Worm (Caenorhabditis elegans) whole organism, early embryonic: ENCODE measurements around the gene Y26G10.4.

Experiments
- B0310.2 ChIP-seq: sonication (generic microtip); optimal IDR thresholded peaks from 2 replicates; lab custom pipeline; 2016; ENCODE audit warnings: mild to moderate bottlenecking, missing genetic modification characterization, missing compliant biosample characterization
- F13C5.2 ChIP-seq: sonication (generic microtip); optimal IDR thresholded peaks from 2 replicates; lab custom pipeline; 2017; ENCODE audit warnings: mild to moderate bottlenecking, missing genetic modification characterization, inconsistent platforms, missing compliant biosample characterization
- aly-1 ChIP-seq: sonication (generic microtip); optimal IDR thresholded peaks from 2 replicates; lab custom pipeline; 2016; ENCODE audit warnings: missing genetic modification characterization, missing compliant biosample characterization
- ama-1 ChIP-seq: fragments of 150-350 bp; optimal IDR thresholded peaks from 2 replicates; lab custom pipeline; 2014
- ceh-13 ChIP-seq: fragments of 200-800 bp; sonication (Bioruptor generic); optimal IDR thresholded peaks from 2 replicates; lab custom pipeline; 2018; ENCODE audit warnings: mild to moderate bottlenecking, missing genetic modification characterization, missing compliant biosample characterization
- ceh-36 ChIP-seq: sonication (generic microtip); optimal IDR thresholded peaks from 2 replicates; lab custom pipeline; 2016; ENCODE audit warnings: missing genetic modification characterization, inconsistent platforms, missing compliant biosample characterization
- ets-7 ChIP-seq: sonication (generic microtip); optimal IDR thresholded peaks from 2 replicates; lab custom pipeline; 2016; ENCODE audit warnings: missing genotype, missing genetic modification characterization, missing compliant biosample characterization
- flt-1 ChIP-seq: fragments of 200-800 bp; sonication (Bioruptor generic); IDR thresholded peaks from 2 replicates; pipeline ENCODE4 v1.3.6; 2022; ENCODE audit warnings: missing genetic modification characterization, missing compliant biosample characterization
- hmbx-1 ChIP-seq: sonication (generic microtip); optimal IDR thresholded peaks from 2 replicates; lab custom pipeline; 2016; ENCODE audit warnings: mild to moderate bottlenecking, missing genetic modification characterization, missing compliant biosample characterization
- hmg-4 ChIP-seq: fragments of 200-800 bp; sonication (Bioruptor generic); optimal IDR thresholded peaks from 2 replicates; lab custom pipeline; 2018; ENCODE audit warnings: mild to moderate bottlenecking, missing genetic modification characterization, missing compliant biosample characterization
- hnd-1 ChIP-seq: sonication (generic microtip); optimal IDR thresholded peaks from 2 replicates; lab custom pipeline; 2016; ENCODE audit warnings: missing genetic modification characterization, missing compliant biosample characterization
- pes-1 ChIP-seq: fragments of 200-800 bp; sonication (Bioruptor generic); IDR thresholded peaks from 2 replicates; pipeline ENCODE4 v1.3.6; 2022; ENCODE audit warnings: missing genetic modification reagents, missing genetic modification characterization, missing compliant biosample characterization
- scrt-1 ChIP-seq: fragments of 200-800 bp; sonication (Bioruptor generic); IDR thresholded peaks from 2 replicates; pipeline ENCODE4 v1.3.6; 2022; ENCODE audit warnings: missing genetic modification characterization, missing compliant biosample characterization
- sea-1 ChIP-seq: fragments of 200-800 bp; sonication (Bioruptor generic); conservative IDR thresholded peaks from 2 replicates; pipeline ENCODE4 v1.3.6; 2022; ENCODE audit warnings: missing genetic modification characterization, missing compliant biosample characterization
- tbx-11 ChIP-seq: fragments of 200-800 bp; sonication (Bioruptor generic); IDR thresholded peaks from 2 replicates; pipeline ENCODE4 v1.3.6; 2022; ENCODE audit warnings: missing genetic modification characterization, missing compliant biosample characterization
- tbx-37 ChIP-seq: fragments of 200-800 bp; sonication (Bioruptor generic); conservative IDR thresholded peaks from 2 replicates; pipeline ENCODE4 v1.3.6; 2022; ENCODE audit warnings: missing genetic modification reagents, missing genetic modification characterization, missing compliant biosample characterization
- tra-4 ChIP-seq: sonication (generic microtip); optimal IDR thresholded peaks from 2 replicates; lab custom pipeline; 2017; ENCODE audit warnings: missing genetic modification characterization, missing compliant biosample characterization

Y26G10.4 gene

DNA sequence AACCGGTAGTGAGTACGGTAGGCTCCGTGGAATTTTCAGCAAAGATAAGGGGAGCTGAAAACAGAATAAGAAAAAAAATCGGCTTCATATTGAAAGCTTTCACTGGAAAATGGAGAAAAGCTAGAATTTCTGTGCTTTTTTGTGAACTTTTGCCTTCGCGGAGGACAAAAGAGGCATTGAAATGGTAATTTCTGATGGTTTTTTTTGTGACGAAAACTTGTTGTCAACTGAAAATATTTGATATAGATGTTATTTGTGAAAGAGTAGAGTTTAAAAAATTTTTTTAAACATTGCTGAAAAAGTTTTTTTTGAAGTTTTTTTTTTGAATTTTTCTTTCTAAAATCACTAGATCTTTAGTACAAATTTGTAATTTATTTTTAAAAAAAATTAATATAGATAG is 12.1 kb downstream of the Y26G10.4 start, which contains the start of gene F59A1.18:
Gene F59A1.18 (minus strand): TSS at position 101 of the 400 bp plus-strand sequence.
- TF ChIP-seq flt-1 (GFP tag; lab: Robert Waterston, UW) (no peak), ceh-13 (GFP tag; lab: Kevin White, UChicago) (no peak), tbx-37 (no peak), tbx-11 (GFP tag; lab: Robert Waterston, UW) (no peak), aly-1 (tag; lab: Kevin White, UChicago) (no peak), scrt-1 (no peak)

DNA sequence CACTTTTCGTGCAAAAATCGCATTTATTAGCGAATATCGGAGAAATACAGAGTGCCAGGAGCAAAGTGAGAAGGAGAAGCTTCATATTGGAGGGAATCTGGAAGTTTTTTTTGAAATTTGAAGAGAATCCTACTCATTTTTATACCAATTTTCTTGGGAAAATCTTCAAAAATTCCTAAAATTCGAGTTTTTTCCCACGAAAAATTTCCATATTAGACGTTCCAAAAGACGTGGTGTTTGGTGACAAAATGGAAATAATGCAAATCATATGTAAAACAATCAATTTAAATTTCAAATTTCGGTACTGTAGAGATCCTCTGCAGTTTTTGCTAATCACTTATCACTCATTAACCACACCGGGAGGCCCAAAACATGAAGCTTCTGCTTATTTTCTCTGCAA is 14.1 kb downstream of the Y26G10.4 start, which contains the start of the genes F59A1.16 and F59A1.6:
Gene F59A1.16 (minus strand): TSS at position 101 of the 400 bp plus-strand sequence.
Gene F59A1.6 (plus strand): TSS at position 285 of the 400 bp plus-strand sequence.
- TF ChIP-seq flt-1 (GFP tag; lab: Robert Waterston, UW) = no peak
- TF ChIP-seq ets-7 (tag; lab: Kevin White, UChicago) = no peak
- TF ChIP-seq hmbx-1 (tag; lab: Kevin White, UChicago) = no peak
- TF ChIP-seq hmg-4 (GFP tag; lab: Kevin White, UChicago) = no peak
- TF ChIP-seq F13C5.2 = no peak
- TF ChIP-seq tbx-37 = no peak
- TF ChIP-seq pes-1 (GFP tag; lab: Robert Waterston, UW) = no peak
- no peak for TF ChIP-seq scrt-1
- TF ChIP-seq tra-4 = no peak
- no peak for TF ChIP-seq ama-1 (lab: Kevin White, UChicago)
- TF ChIP-seq hnd-1 (tag; lab: Kevin White, UChicago) = no peak
- TF ChIP-seq ceh-13 (GFP tag; lab: Kevin White, UChicago) = no peak

DNA sequence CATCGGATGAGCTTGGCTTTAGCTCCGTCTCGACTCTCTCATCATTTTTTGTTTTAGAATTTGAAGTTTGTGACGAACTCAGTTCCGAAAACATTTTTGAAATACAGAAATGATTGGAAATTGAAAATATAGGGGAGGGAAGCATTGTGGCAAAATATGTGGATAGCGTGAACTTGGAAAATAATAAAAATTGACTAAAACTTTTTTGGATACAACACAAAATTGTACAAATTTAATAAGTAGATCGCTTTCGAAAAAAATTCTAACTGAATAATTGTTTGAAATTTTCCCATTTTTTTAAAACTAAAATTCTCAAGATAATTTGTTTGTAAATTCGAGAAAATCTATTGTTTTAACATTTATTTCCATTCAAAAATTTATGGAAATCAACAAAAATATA is 15.2 kb downstream of the Y26G10.4 start, which contains the start of gene F59A1.15:
Gene F59A1.15 (minus strand): TSS at position 101 of the 400 bp plus-strand sequence.
- TF ChIP-seq hmg-4 (GFP tag; lab: Kevin White, UChicago) (no peak), pes-1 (GFP tag; lab: Robert Waterston, UW) (no peak)

DNA sequence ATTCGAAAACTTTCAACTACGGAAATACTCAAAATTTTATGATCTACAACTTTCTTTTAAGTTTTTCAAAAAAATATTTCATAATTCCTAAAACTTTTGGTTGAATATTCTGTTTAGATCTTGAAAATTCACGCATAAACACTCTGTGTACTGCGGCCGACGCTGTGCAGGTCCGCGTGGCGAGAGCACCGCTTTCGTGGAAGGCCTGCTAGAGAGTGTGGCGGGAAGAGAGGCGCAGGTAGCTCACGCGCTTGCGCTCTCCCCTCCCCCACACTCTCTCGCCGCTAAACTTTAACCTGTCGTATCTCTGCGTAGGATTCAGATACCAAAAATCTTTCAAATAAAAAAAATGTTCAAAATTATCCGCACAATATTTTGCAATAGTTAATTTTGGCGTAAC is 15.7 kb downstream of the Y26G10.4 start:
- no peak for TF ChIP-seq ama-1 (lab: Kevin White, UChicago)
- TF ChIP-seq aly-1 (tag; lab: Kevin White, UChicago) = no peak
- TF ChIP-seq ceh-13 (GFP tag; lab: Kevin White, UChicago) = no peak
- TF ChIP-seq sea-1 (GFP tag; lab: Robert Waterston, UW) = no peak
- TF ChIP-seq tbx-37 = no peak

- TF ChIP-seq F13C5.2 (no peak), hnd-1 (tag; lab: Kevin White, UChicago) (no peak), tbx-37 (no peak), aly-1 (tag; lab: Kevin White, UChicago) (no peak), hmbx-1 (tag; lab: Kevin White, UChicago) (no peak), tbx-11 (GFP tag; lab: Robert Waterston, UW) (no peak), flt-1 (GFP tag; lab: Robert Waterston, UW) (no peak), B0310.2 (tag; lab: Kevin White, UChicago) (no peak), sea-1 (GFP tag; lab: Robert Waterston, UW) (no peak), pes-1 (GFP tag; lab: Robert Waterston, UW) (no peak), ceh-13 (GFP tag; lab: Kevin White, UChicago) (no peak), ets-7 (tag; lab: Kevin White, UChicago) (no peak), scrt-1 (no peak)
Measured at ce11 chrV:17676553-17676952, 22.4 kb downstream of the Y26G10.4 start, which contains the start of gene str-92. Gene str-92, minus strand, starts transcription at chrV:17676653.

ce11 chrV:17673343-17673742 is 25.7 kb downstream of the Y26G10.4 start, which contains the start of gene str-93:
Gene str-93, minus strand, starts transcription at chrV:17673443.
- TF ChIP-seq tbx-11 (GFP tag; lab: Robert Waterston, UW) = no peak
- no peak for TF ChIP-seq aly-1 (tag; lab: Kevin White, UChicago)
- TF ChIP-seq F13C5.2 = no peak
- TF ChIP-seq ama-1 (lab: Kevin White, UChicago) = no peak
- TF ChIP-seq ceh-36 (tag; lab: Kevin White, UChicago) = no peak
- TF ChIP-seq ets-7 (tag; lab: Kevin White, UChicago) = no peak
- no peak for TF ChIP-seq ceh-13 (GFP tag; lab: Kevin White, UChicago)
- no peak for TF ChIP-seq tra-4
- TF ChIP-seq pes-1 (GFP tag; lab: Robert Waterston, UW) = no peak
- TF ChIP-seq tbx-37 = no peak
- no peak for TF ChIP-seq flt-1 (GFP tag; lab: Robert Waterston, UW)
- no peak for TF ChIP-seq sea-1 (GFP tag; lab: Robert Waterston, UW)
- TF ChIP-seq scrt-1 = no peak
- TF ChIP-seq hmbx-1 (tag; lab: Kevin White, UChicago) = no peak
- no peak for TF ChIP-seq hnd-1 (tag; lab: Kevin White, UChicago)
- TF ChIP-seq B0310.2 (tag; lab: Kevin White, UChicago) = no peak
- no peak for TF ChIP-seq hmg-4 (GFP tag; lab: Kevin White, UChicago)

DNA sequence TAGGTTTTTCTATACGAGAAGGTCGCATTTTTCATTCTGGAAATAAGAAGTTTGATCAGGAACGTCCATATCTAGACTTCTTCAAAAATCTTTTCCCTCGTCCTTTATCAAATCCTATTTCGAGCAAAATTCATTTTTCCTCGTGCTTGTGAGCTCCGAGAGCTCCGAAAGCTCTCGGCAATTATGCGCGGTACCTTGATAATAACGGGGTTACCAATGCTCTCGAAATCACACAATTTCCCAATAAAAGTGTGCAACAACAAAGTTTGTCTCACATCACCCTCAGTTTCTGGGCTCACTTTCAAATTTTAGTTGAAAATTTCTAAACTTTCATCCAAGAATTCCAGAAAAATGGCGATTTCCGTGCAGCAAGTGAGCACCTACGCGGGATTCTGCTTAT is 30.5 kb downstream of the Y26G10.4 start, which contains the start of gene str-89:
Gene str-89 (plus strand): TSS at position 301 of the 400 bp plus-strand sequence.
- TF ChIP-seq tbx-37 (no peak), ets-7 (tag; lab: Kevin White, UChicago) (no peak), pes-1 (GFP tag; lab: Robert Waterston, UW) (no peak), hnd-1 (tag; lab: Kevin White, UChicago) (no peak), ama-1 (lab: Kevin White, UChicago) (no peak), ceh-36 (tag; lab: Kevin White, UChicago) (no peak), scrt-1 (no peak), tbx-11 (GFP tag; lab: Robert Waterston, UW) (no peak), tra-4 (no peak), sea-1 (GFP tag; lab: Robert Waterston, UW) (no peak), ceh-13 (GFP tag; lab: Kevin White, UChicago) (no peak), B0310.2 (tag; lab: Kevin White, UChicago) (no peak), hmg-4 (GFP tag; lab: Kevin White, UChicago) (no peak), hmbx-1 (tag; lab: Kevin White, UChicago) (no peak), flt-1 (GFP tag; lab: Robert Waterston, UW) (no peak), F13C5.2 (no peak)
